Worm (Caenorhabditis elegans) whole organism, late embryonic: ENCODE data around the gene lyst-1.

Experiments
- C38D4.7 ChIP-seq: fragments of 200-800 bp; sonication (Bioruptor generic); optimal IDR thresholded peaks from 2 replicates; lab custom pipeline; 2018; ENCODE audit warnings: mild to moderate bottlenecking, missing genetic modification characterization, moderate library complexity, missing compliant biosample characterization
- K02D7.2 ChIP-seq: sonication (generic microtip); optimal IDR thresholded peaks from 2 replicates; lab custom pipeline; 2017; ENCODE audit warnings: mild to moderate bottlenecking, missing genetic modification characterization, missing compliant biosample characterization
- T23F11.4 ChIP-seq: fragments of 200-800 bp; sonication (Bioruptor generic); optimal IDR thresholded peaks from 2 replicates; lab custom pipeline; 2018; ENCODE audit warnings: mild to moderate bottlenecking, missing genetic modification characterization, missing compliant biosample characterization
- Y22D7AL.16 ChIP-seq: sonication (generic microtip); optimal IDR thresholded peaks from 2 replicates; lab custom pipeline; 2016; ENCODE audit warnings: missing genetic modification characterization, missing compliant biosample characterization
- ceh-18 ChIP-seq: sonication (generic microtip); optimal IDR thresholded peaks from 2 replicates; lab custom pipeline; 2016; ENCODE audit warnings: missing genetic modification characterization, missing compliant biosample characterization
- ceh-19 ChIP-seq: fragments of 200-800 bp; sonication (Bioruptor generic); optimal IDR thresholded peaks from 2 replicates; lab custom pipeline; 2018; ENCODE audit warnings: mild to moderate bottlenecking, missing genetic modification characterization, missing compliant biosample characterization
- ceh-2 ChIP-seq: sonication (generic microtip); optimal IDR thresholded peaks from 2 replicates; lab custom pipeline; 2016; ENCODE audit warnings: missing genotype, missing genetic modification characterization, missing compliant biosample characterization
- ceh-22 ChIP-seq: sonication (generic microtip); optimal IDR thresholded peaks from 2 replicates; lab custom pipeline; 2017; ENCODE audit warnings: missing biosample characterization, missing genetic modification characterization
- ceh-30 ChIP-seq: fragments of 150-350 bp; optimal IDR thresholded peaks from 2 replicates; lab custom pipeline; 2014; ENCODE audit warnings: missing biosample characterization, missing genetic modification characterization
- ceh-34 ChIP-seq: sonication (generic microtip); optimal IDR thresholded peaks from 2 replicates; lab custom pipeline; 2016; ENCODE audit warnings: mild to moderate bottlenecking, missing genetic modification characterization, missing compliant biosample characterization
- ceh-48 ChIP-seq: sonication (generic microtip); optimal IDR thresholded peaks from 2 replicates; lab custom pipeline; 2016; ENCODE audit warnings: missing genetic modification characterization, inconsistent platforms, missing compliant biosample characterization
- ceh-6 ChIP-seq: fragments of 200-800 bp; sonication (Bioruptor generic); optimal IDR thresholded peaks from 2 replicates; lab custom pipeline; 2018; ENCODE audit warnings: mild to moderate bottlenecking, missing genetic modification characterization, missing compliant biosample characterization
- ceh-9 ChIP-seq: sonication (generic microtip); optimal IDR thresholded peaks from 2 replicates; lab custom pipeline; 2016; ENCODE audit warnings: mild to moderate bottlenecking, missing genetic modification characterization, inconsistent platforms, missing compliant biosample characterization
- dmd-4 ChIP-seq: sonication (generic microtip); optimal IDR thresholded peaks from 2 replicates; lab custom pipeline; 2016; ENCODE audit warnings: borderline replicate concordance, missing genetic modification characterization, missing compliant biosample characterization
- dve-1 ChIP-seq: sonication (generic microtip); optimal IDR thresholded peaks from 2 replicates; lab custom pipeline; 2017; ENCODE audit warnings: antibody characterized with exemption, mild to moderate bottlenecking, missing genetic modification characterization, missing compliant biosample characterization
- elt-2 ChIP-seq: sonication (generic microtip); optimal IDR thresholded peaks from 2 replicates; lab custom pipeline; 2016; ENCODE audit warnings: missing genetic modification reagents, missing genetic modification characterization, missing compliant biosample characterization
- fkh-10 ChIP-seq: fragments of 150-350 bp; optimal IDR thresholded peaks from 2 replicates; lab custom pipeline; 2014; ENCODE audit warnings: missing biosample characterization, missing genetic modification reagents, missing genetic modification characterization
- gmeb-2 ChIP-seq: sonication (generic microtip); optimal IDR thresholded peaks from 2 replicates; lab custom pipeline; 2016; ENCODE audit warnings: missing genetic modification characterization, inconsistent platforms, missing compliant biosample characterization
- hlh-15 ChIP-seq: sonication (generic microtip); optimal IDR thresholded peaks from 2 replicates; lab custom pipeline; 2016; ENCODE audit warnings: missing genetic modification characterization, missing compliant biosample characterization
- hlh-30 ChIP-seq: sonication (generic microtip); optimal IDR thresholded peaks from 2 replicates; lab custom pipeline; 2017; ENCODE audit warnings: antibody characterized with exemption, missing genetic modification characterization, missing compliant biosample characterization; ENCODE audit not compliant: insufficient read depth
- hlh-6 ChIP-seq: sonication (generic microtip); optimal IDR thresholded peaks from 2 replicates; lab custom pipeline; 2016; ENCODE audit warnings: missing genotype, missing genetic modification characterization, missing compliant biosample characterization
- hlh-8 ChIP-seq: sonication (generic microtip); optimal IDR thresholded peaks from 2 replicates; lab custom pipeline; 2016; ENCODE audit warnings: missing genotype, missing genetic modification characterization, missing compliant biosample characterization
- lim-6 ChIP-seq: sonication (generic microtip); optimal IDR thresholded peaks from 2 replicates; lab custom pipeline; 2016; ENCODE audit warnings: missing genetic modification characterization, missing compliant biosample characterization
- nfya-1 ChIP-seq: sonication (generic microtip); optimal IDR thresholded peaks from 2 replicates; lab custom pipeline; 2017; ENCODE audit warnings: missing genetic modification characterization, mild to moderate bottlenecking, missing compliant biosample characterization, antibody characterized with exemption, moderate library complexity
- nhr-11 ChIP-seq: fragments of 150-350 bp; optimal IDR thresholded peaks from 2 replicates; lab custom pipeline; 2014; ENCODE audit warnings: missing biosample characterization, missing genetic modification characterization
- nhr-232 ChIP-seq: sonication (generic microtip); optimal IDR thresholded peaks from 2 replicates; lab custom pipeline; 2016; ENCODE audit warnings: missing genetic modification characterization, missing compliant biosample characterization
- pag-3 ChIP-seq: sonication (generic microtip); optimal IDR thresholded peaks from 2 replicates; lab custom pipeline; 2016; ENCODE audit warnings: missing compliant biosample characterization, missing genetic modification characterization, borderline replicate concordance
- pax-1 ChIP-seq: fragments of 150-350 bp; optimal IDR thresholded peaks from 2 replicates; lab custom pipeline; 2014; ENCODE audit warnings: missing biosample characterization, missing genetic modification characterization
- pha-2 ChIP-seq: sonication (generic microtip); optimal IDR thresholded peaks from 2 replicates; lab custom pipeline; 2017; ENCODE audit warnings: mild to moderate bottlenecking, missing genetic modification characterization, missing compliant biosample characterization
- pha-4 ChIP-seq: fragments of 150-350 bp; optimal IDR thresholded peaks from 2 replicates; lab custom pipeline; 2018; ENCODE audit warnings: missing biosample characterization, missing genetic modification reagents, missing genetic modification characterization
- pqm-1 ChIP-seq: sonication (generic microtip); optimal IDR thresholded peaks from 2 replicates; lab custom pipeline; 2016; ENCODE audit warnings: missing genetic modification characterization, missing compliant biosample characterization
- pros-1 ChIP-seq: fragments of 150-350 bp; optimal IDR thresholded peaks from 2 replicates; lab custom pipeline; 2014; ENCODE audit warnings: missing biosample characterization, missing genetic modification reagents, missing genetic modification characterization
- ref-2 ChIP-seq: sonication (generic microtip); optimal IDR thresholded peaks from 2 replicates; lab custom pipeline; 2016; ENCODE audit warnings: missing genetic modification characterization, missing compliant biosample characterization
- rnt-1 ChIP-seq: sonication (generic microtip); optimal IDR thresholded peaks from 2 replicates; lab custom pipeline; 2016; ENCODE audit warnings: missing genetic modification characterization, missing compliant biosample characterization
- sox-2 ChIP-seq: fragments of 200-800 bp; sonication (Bioruptor generic); IDR thresholded peaks from 2 replicates; pipeline ENCODE4 v1.3.6; 2022; ENCODE audit warnings: missing genetic modification reagents, missing genetic modification characterization, missing compliant biosample characterization
- tbx-2 ChIP-seq: sonication (generic microtip); optimal IDR thresholded peaks from 2 replicates; lab custom pipeline; 2016; ENCODE audit warnings: missing genetic modification characterization, missing compliant biosample characterization
- ttx-3 ChIP-seq: sonication (generic microtip); optimal IDR thresholded peaks from 2 replicates; lab custom pipeline; 2016; ENCODE audit warnings: missing genetic modification reagents, missing genetic modification characterization, missing compliant biosample characterization
- unc-42 ChIP-seq: sonication (generic microtip); optimal IDR thresholded peaks from 2 replicates; lab custom pipeline; 2016; ENCODE audit warnings: missing genotype, missing genetic modification characterization, missing compliant biosample characterization
- unc-55 ChIP-seq: sonication (generic microtip); optimal IDR thresholded peaks from 2 replicates; lab custom pipeline; 2017; ENCODE audit warnings: missing biosample characterization, missing genetic modification reagents, missing genetic modification characterization

The lyst-1 gene

ce11 chrX:12179817-12180384 lies 39.0 kb upstream of the lyst-1 start:
- no peak for TF ChIP-seq hlh-8
- TF ChIP-seq unc-55 (GFP tag; lab: Kevin White, UChicago), result no peak
- peak; percentile 6 for TF ChIP-seq ref-2 (tag; lab: Kevin White, UChicago)
- peak; percentile 12 for TF ChIP-seq ceh-34
- TF ChIP-seq ceh-9 (tag; lab: Kevin White, UChicago), result no peak
- no peak for TF ChIP-seq dmd-4 (tag; lab: Kevin White, UChicago)
- TF ChIP-seq tbx-2 (tag; lab: Kevin White, UChicago), result no peak
- peak; percentile 32 for TF ChIP-seq ceh-19 (GFP tag; lab: Kevin White, UChicago)
- no peak for TF ChIP-seq C38D4.7 (GFP tag; lab: Kevin White, UChicago)
- no peak for TF ChIP-seq pha-4

- no peak for TF ChIP-seq ceh-18 (tag; lab: Kevin White, UChicago)
- TF ChIP-seq pax-1 (tag; lab: Kevin White, UChicago), result no peak
- peak; percentile 33 for TF ChIP-seq ceh-22
- TF ChIP-seq ceh-2 (tag; lab: Kevin White, UChicago), result no peak
- TF ChIP-seq pag-3 (tag; lab: Kevin White, UChicago), result no peak
- no peak for TF ChIP-seq nhr-11 (tag; lab: Kevin White, UChicago)
- TF ChIP-seq nhr-232 (tag; lab: Kevin White, UChicago), result no peak
- TF ChIP-seq ceh-34, result peak; percentile 99
- peak; percentile 21 for TF ChIP-seq pha-2
- TF ChIP-seq ceh-19 (GFP tag; lab: Kevin White, UChicago), result peak; percentile 84
- no peak for TF ChIP-seq fkh-10 (GFP tag; lab: Kevin White, UChicago)
- TF ChIP-seq hlh-15 (tag; lab: Kevin White, UChicago), result no peak
- peak; percentile 2 for TF ChIP-seq tbx-2 (tag; lab: Kevin White, UChicago)
Measured at ce11 chrX:12179090-12179488, 38.1 kb upstream of the lyst-1 start.

- TF ChIP-seq unc-42 (tag; lab: Kevin White, UChicago) (peak; percentile 25), pha-2 (no peak)
Measured at ce11 chrX:12178351-12179089, 37.6 kb upstream of the lyst-1 start.

ce11 chrX:12177521-12177920 lies 36.6 kb upstream of the lyst-1 start:
- TF ChIP-seq ceh-9 (tag; lab: Kevin White, UChicago) (no peak), ttx-3 (tag; lab: Kevin White, UChicago) (no peak), pros-1 (tag; lab: Kevin White, UChicago) (no peak), nfya-1 (tag; lab: Kevin White, UChicago) (no peak), K02D7.2 (tag; lab: Kevin White, UChicago) (no peak), hlh-15 (tag; lab: Kevin White, UChicago) (no peak), lim-6 (no peak)
- TF ChIP-seq, all 69 proteins: peak for 0

ce11 chrX:12176873-12177293 lies 35.9 kb upstream of the lyst-1 start:
- TF ChIP-seq hlh-8 (no peak), Y22D7AL.16 (tag; lab: Kevin White, UChicago) (no peak), ceh-48 (tag; lab: Kevin White, UChicago) (no peak), hlh-15 (tag; lab: Kevin White, UChicago) (no peak), elt-2 (tag; lab: Kevin White, UChicago) (no peak), T23F11.4 (no peak), hlh-30 (tag; lab: Kevin White, UChicago) (no peak), ceh-30 (tag; lab: Kevin White, UChicago) (no peak), pha-4 (no peak), pros-1 (tag; lab: Kevin White, UChicago) (no peak), sox-2 (GFP tag; lab: Robert Waterston, UW) (no peak), ceh-6 (GFP tag; lab: Kevin White, UChicago) (no peak), pqm-1 (tag; lab: Kevin White, UChicago) (no peak), hlh-6 (tag; lab: Kevin White, UChicago) (no peak), gmeb-2 (tag; lab: Kevin White, UChicago) (no peak), rnt-1 (tag; lab: Kevin White, UChicago) (no peak), dve-1 (tag; lab: Kevin White, UChicago) (no peak), K02D7.2 (tag; lab: Kevin White, UChicago) (no peak)
